Worm (Caenorhabditis elegans): Measurements from ENCODE around the gene cpg-7.

The cpg-7 gene

ce11 chrII:14096814-14097213, 12.2 kb downstream of the cpg-7 start:
- TF ChIP-seq aly-1 (tag; optimal IDR thresholded peaks at IDR 0.05) = peak; percentile 42
- no peak for TF ChIP-seq flt-1 (GFP tag; IDR thresholded peaks at IDR 0.05)
- TF ChIP-seq tra-4 (tag; optimal IDR thresholded peaks at IDR 0.05) = no peak
- no peak for TF ChIP-seq hmg-4 (GFP tag; optimal IDR thresholded peaks at IDR 0.05)

- TF ChIP-seq aly-1 (tag; optimal IDR thresholded peaks at IDR 0.05) (no peak), hnd-1 (tag; optimal IDR thresholded peaks at IDR 0.05) (no peak), pes-1 (GFP tag; IDR thresholded peaks at IDR 0.05) (0 out of 2 replicates have a peak, but pooled peaks have one; percentile 21), flt-1 (GFP tag; IDR thresholded peaks at IDR 0.05) (no peak), tbx-37 (GFP tag; conservative IDR thresholded peaks at IDR 0.05) (no peak), hmg-4 (GFP tag; optimal IDR thresholded peaks at IDR 0.05) (no peak)
Observed at ce11 chrII:14095875-14096274, 13.2 kb downstream of the cpg-7 start.

ce11 chrII:14094590-14094989, 14.4 kb downstream of the cpg-7 start, which contains the start of gene col-87:
Gene col-87, minus strand, starts transcription at chrII:14094690.
- TF ChIP-seq B0310.2 (tag; optimal IDR thresholded peaks at IDR 0.05) = no peak
- TF ChIP-seq flt-1 (GFP tag; IDR thresholded peaks at IDR 0.05) = no peak
- no peak for TF ChIP-seq tbx-37 (GFP tag; conservative IDR thresholded peaks at IDR 0.05)
- TF ChIP-seq hmbx-1 (tag; optimal IDR thresholded peaks at IDR 0.05) = no peak
- no peak for TF ChIP-seq tbx-11 (GFP tag; IDR thresholded peaks at IDR 0.05)
- no peak for TF ChIP-seq aly-1 (tag; optimal IDR thresholded peaks at IDR 0.05)
- no peak for TF ChIP-seq tra-4 (tag; optimal IDR thresholded peaks at IDR 0.05)
- no peak for TF ChIP-seq F13C5.2 (tag; optimal IDR thresholded peaks at IDR 0.05)
- TF ChIP-seq hmg-4 (GFP tag; optimal IDR thresholded peaks at IDR 0.05) = no peak
- no peak for TF ChIP-seq scrt-1 (GFP tag; IDR thresholded peaks at IDR 0.05)
- no peak for TF ChIP-seq ceh-36 (tag; optimal IDR thresholded peaks at IDR 0.05)

- TF ChIP-seq pes-1 (GFP tag; IDR thresholded peaks at IDR 0.05) = no peak
- no peak for TF ChIP-seq ama-1 (optimal IDR thresholded peaks at IDR 0.05)
- TF ChIP-seq tra-4 (tag; optimal IDR thresholded peaks at IDR 0.05) = no peak
- no peak for TF ChIP-seq flt-1 (GFP tag; IDR thresholded peaks at IDR 0.05)
- no peak for TF ChIP-seq scrt-1 (GFP tag; IDR thresholded peaks at IDR 0.05)
- no peak for TF ChIP-seq hmg-4 (GFP tag; optimal IDR thresholded peaks at IDR 0.05)
- no peak for TF ChIP-seq ceh-13 (GFP tag; optimal IDR thresholded peaks at IDR 0.05)
- no peak for TF ChIP-seq sea-1 (GFP tag; conservative IDR thresholded peaks at IDR 0.05)
- TF ChIP-seq hnd-1 (tag; optimal IDR thresholded peaks at IDR 0.05) = no peak
- TF ChIP-seq tbx-37 (GFP tag; conservative IDR thresholded peaks at IDR 0.05) = no peak
- no peak for TF ChIP-seq aly-1 (tag; optimal IDR thresholded peaks at IDR 0.05)
- no peak for TF ChIP-seq F13C5.2 (tag; optimal IDR thresholded peaks at IDR 0.05)
- TF ChIP-seq B0310.2 (tag; optimal IDR thresholded peaks at IDR 0.05) = no peak
- TF ChIP-seq ets-7 (tag; optimal IDR thresholded peaks at IDR 0.05) = no peak
- TF ChIP-seq tbx-11 (GFP tag; IDR thresholded peaks at IDR 0.05) = no peak
- TF ChIP-seq ceh-36 (tag; optimal IDR thresholded peaks at IDR 0.05) = no peak
- TF ChIP-seq hmbx-1 (tag; optimal IDR thresholded peaks at IDR 0.05) = no peak
Observed at ce11 chrII:14091182-14091581, 17.9 kb downstream of the cpg-7 start.

ce11 chrII:14089796-14090372, 19.1 kb downstream of the cpg-7 start:
- TF ChIP-seq hmbx-1 (tag; optimal IDR thresholded peaks at IDR 0.05) (no peak), scrt-1 (GFP tag; IDR thresholded peaks at IDR 0.05) (no peak), tra-4 (tag; optimal IDR thresholded peaks at IDR 0.05) (no peak), ceh-36 (tag; optimal IDR thresholded peaks at IDR 0.05) (no peak), hmg-4 (GFP tag; optimal IDR thresholded peaks at IDR 0.05) (no peak), ceh-13 (GFP tag; optimal IDR thresholded peaks at IDR 0.05) (no peak), sea-1 (GFP tag; conservative IDR thresholded peaks at IDR 0.05) (no peak), B0310.2 (tag; optimal IDR thresholded peaks at IDR 0.05) (no peak), hnd-1 (tag; optimal IDR thresholded peaks at IDR 0.05) (no peak), ama-1 (optimal IDR thresholded peaks at IDR 0.05) (no peak), ets-7 (tag; optimal IDR thresholded peaks at IDR 0.05) (no peak), aly-1 (tag; optimal IDR thresholded peaks at IDR 0.05) (no peak), F13C5.2 (tag; optimal IDR thresholded peaks at IDR 0.05) (no peak)

- TF ChIP-seq scrt-1 (GFP tag; IDR thresholded peaks at IDR 0.05) = no peak
- TF ChIP-seq flt-1 (GFP tag; IDR thresholded peaks at IDR 0.05) = no peak
- TF ChIP-seq F13C5.2 (tag; optimal IDR thresholded peaks at IDR 0.05) = no peak
- TF ChIP-seq sea-1 (GFP tag; conservative IDR thresholded peaks at IDR 0.05) = no peak
- no peak for TF ChIP-seq B0310.2 (tag; optimal IDR thresholded peaks at IDR 0.05)
- no peak for TF ChIP-seq tbx-37 (GFP tag; conservative IDR thresholded peaks at IDR 0.05)
- TF ChIP-seq hmbx-1 (tag; optimal IDR thresholded peaks at IDR 0.05) = no peak
- no peak for TF ChIP-seq ceh-36 (tag; optimal IDR thresholded peaks at IDR 0.05)
- TF ChIP-seq ama-1 (optimal IDR thresholded peaks at IDR 0.05) = no peak
- TF ChIP-seq hnd-1 (tag; optimal IDR thresholded peaks at IDR 0.05) = no peak
- TF ChIP-seq tra-4 (tag; optimal IDR thresholded peaks at IDR 0.05) = no peak
- no peak for TF ChIP-seq ets-7 (tag; optimal IDR thresholded peaks at IDR 0.05)
- no peak for TF ChIP-seq pes-1 (GFP tag; IDR thresholded peaks at IDR 0.05)
- TF ChIP-seq ceh-13 (GFP tag; optimal IDR thresholded peaks at IDR 0.05) = no peak
- no peak for TF ChIP-seq tbx-11 (GFP tag; IDR thresholded peaks at IDR 0.05)
- no peak for TF ChIP-seq hmg-4 (GFP tag; optimal IDR thresholded peaks at IDR 0.05)
Observed at ce11 chrII:14086931-14087330, 22.1 kb downstream of the cpg-7 start.

ce11 chrII:14077823-14078222, 31.2 kb downstream of the cpg-7 start:
- TF ChIP-seq ets-7 (tag; optimal IDR thresholded peaks at IDR 0.05) = no peak
- no peak for TF ChIP-seq ceh-13 (GFP tag; optimal IDR thresholded peaks at IDR 0.05)
- TF ChIP-seq B0310.2 (tag; optimal IDR thresholded peaks at IDR 0.05) = no peak
- no peak for TF ChIP-seq tbx-37 (GFP tag; conservative IDR thresholded peaks at IDR 0.05)
- TF ChIP-seq scrt-1 (GFP tag; IDR thresholded peaks at IDR 0.05) = no peak
- TF ChIP-seq flt-1 (GFP tag; IDR thresholded peaks at IDR 0.05) = no peak
- TF ChIP-seq tbx-11 (GFP tag; IDR thresholded peaks at IDR 0.05) = no peak
- TF ChIP-seq hnd-1 (tag; optimal IDR thresholded peaks at IDR 0.05) = no peak
- no peak for TF ChIP-seq ama-1 (optimal IDR thresholded peaks at IDR 0.05)
- no peak for TF ChIP-seq aly-1 (tag; optimal IDR thresholded peaks at IDR 0.05)
- TF ChIP-seq sea-1 (GFP tag; conservative IDR thresholded peaks at IDR 0.05) = no peak
- TF ChIP-seq pes-1 (GFP tag; IDR thresholded peaks at IDR 0.05) = no peak
- no peak for TF ChIP-seq F13C5.2 (tag; optimal IDR thresholded peaks at IDR 0.05)
- TF ChIP-seq hmbx-1 (tag; optimal IDR thresholded peaks at IDR 0.05) = no peak
